Fruit fly (Drosophila melanogaster) whole organism, embryonic: ENCODE measurements around the gene Catsup.
A peak's percentile ranks its signal among the peaks of the same experiment; 100 is the strongest.

Source experiments
- Asciz ChIP-seq: fragments of 200-800 bp; sonication (Bioruptor generic); optimal IDR thresholded peaks from 2 replicates; lab custom pipeline; 2017; ENCODE audit warnings: missing biosample characterization, mild to moderate bottlenecking, missing genetic modification characterization, missing genetic modification reagents
- Blimp-1 ChIP-seq: fragments of 200-800 bp; sonication (Bioruptor generic); optimal IDR thresholded peaks from 3 replicates; lab custom pipeline; 2018; ENCODE audit warnings: missing biosample characterization, missing genetic modification characterization, mild to moderate bottlenecking, moderate library complexity, missing genetic modification reagents
- CG10462 ChIP-seq: fragments of 200-800 bp; sonication (Bioruptor generic); optimal IDR thresholded peaks from 2 replicates; lab custom pipeline; 2016; ENCODE audit warnings: missing biosample characterization, missing genetic modification characterization
- CG11247 ChIP-seq: fragments of 200-800 bp; sonication (Bioruptor generic); IDR thresholded peaks from 2 replicates; pipeline ENCODE4 v1.3.6; 2022; ENCODE audit warnings: missing biosample characterization, missing genetic modification characterization
- CG11696 ChIP-seq: fragments of 200-800 bp; sonication (Bioruptor generic); IDR thresholded peaks from 2 replicates; pipeline ENCODE4 v1.3.6; 2022; ENCODE audit warnings: missing biosample characterization, missing genetic modification characterization
- CG12104 ChIP-seq: fragments of 200-800 bp; sonication (Bioruptor generic); optimal IDR thresholded peaks from 3 replicates; lab custom pipeline; 2016; ENCODE audit warnings: missing biosample characterization, missing genetic modification characterization
- CG13424 ChIP-seq: fragments of 200-800 bp; sonication (Bioruptor generic); optimal IDR thresholded peaks from 2 replicates; lab custom pipeline; 2019; ENCODE audit warnings: missing biosample characterization, mild to moderate bottlenecking, missing genetic modification characterization, moderate library complexity
- CG14667 ChIP-seq: fragments of 200-800 bp; sonication (Bioruptor generic); IDR thresholded peaks from 2 replicates; pipeline ENCODE4 v1.3.6; 2022; ENCODE audit warnings: missing biosample characterization, missing genetic modification characterization
- CG15696 ChIP-seq: fragments of 200-800 bp; sonication (Bioruptor generic); optimal IDR thresholded peaks from 2 replicates; lab custom pipeline; 2019; ENCODE audit warnings: missing biosample characterization, mild to moderate bottlenecking, missing genetic modification characterization, moderate library complexity
- CG1602 ChIP-seq: fragments of 200-800 bp; sonication (Bioruptor generic); optimal IDR thresholded peaks from 3 replicates; lab custom pipeline; 2016; ENCODE audit warnings: missing biosample characterization, missing genetic modification characterization
- CG17912 ChIP-seq: fragments of 200-800 bp; sonication (Bioruptor generic); optimal IDR thresholded peaks from 2 replicates; lab custom pipeline; 2018; ENCODE audit warnings: missing biosample characterization, mild to moderate bottlenecking, missing genetic modification characterization
- CG3163 ChIP-seq: fragments of 200-800 bp; sonication (Bioruptor generic); optimal IDR thresholded peaks from 3 replicates; lab custom pipeline; 2016; ENCODE audit warnings: missing biosample characterization, missing genetic modification characterization
- CG3995 ChIP-seq: fragments of 200-800 bp; sonication (Bioruptor generic); optimal IDR thresholded peaks from 3 replicates; lab custom pipeline; 2016; ENCODE audit warnings: missing biosample characterization, missing genetic modification characterization
- CG5180 ChIP-seq: fragments of 200-800 bp; sonication (Bioruptor generic); optimal IDR thresholded peaks from 3 replicates; lab custom pipeline; 2017; ENCODE audit warnings: missing biosample characterization, missing genetic modification characterization, mild to moderate bottlenecking, moderate library complexity, missing genetic modification reagents
- CG6765 ChIP-seq: fragments of 200-800 bp; sonication (Bioruptor generic); optimal IDR thresholded peaks from 3 replicates; lab custom pipeline; 2017; ENCODE audit warnings: missing biosample characterization, mild to moderate bottlenecking, missing genetic modification characterization
- CG7839 ChIP-seq: fragments of 200-800 bp; sonication (Bioruptor generic); optimal IDR thresholded peaks from 3 replicates; lab custom pipeline; 2018; ENCODE audit warnings: missing biosample characterization, mild to moderate bottlenecking, missing genetic modification characterization, moderate library complexity
- Chrac-16 ChIP-seq: fragments of 200-800 bp; sonication (Bioruptor generic); optimal IDR thresholded peaks from 3 replicates; lab custom pipeline; 2016; ENCODE audit warnings: missing biosample characterization, missing genetic modification characterization
- Hmr ChIP-seq: fragments of 200-800 bp; sonication (Bioruptor generic); optimal IDR thresholded peaks from 3 replicates; lab custom pipeline; 2017; ENCODE audit warnings: mild to moderate bottlenecking, missing biosample characterization, missing genetic modification reagents, missing genetic modification characterization
- Hr78 ChIP-seq, 2 experiments: fragments of 200-800 bp in 1 of 2; fragments of >200 bp in 1 of 2; sonication (Bioruptor generic) in 1 of 2; optimal IDR thresholded peaks; 2 replicates each; lab custom pipeline; 2017 to 2019; ENCODE audit warnings: missing biosample characterization in 2 of 2, missing genetic modification characterization in 2 of 2, mild to moderate bottlenecking in 1 of 2, moderate library complexity in 1 of 2
- Max ChIP-seq: fragments of 200-800 bp; sonication (Bioruptor generic); optimal IDR thresholded peaks from 2 replicates; lab custom pipeline; 2016; ENCODE audit warnings: missing biosample characterization, mild to moderate bottlenecking, missing genetic modification characterization
- NFAT ChIP-seq: fragments of 200-800 bp; sonication (Bioruptor generic); IDR thresholded peaks from 2 replicates; pipeline ENCODE4 v1.3.6; 2022; ENCODE audit warnings: missing biosample characterization, missing genetic modification characterization
- Rx ChIP-seq: fragments of 200-800 bp; sonication (Bioruptor generic); IDR thresholded peaks from 2 replicates; pipeline ENCODE4 v1.3.6; 2022; ENCODE audit warnings: missing biosample characterization, missing genetic modification characterization
- Sin3A ChIP-seq: fragments of >200 bp; optimal IDR thresholded peaks from 2 replicates; lab custom pipeline; 2018
- Sox102F ChIP-seq: fragments of 200-800 bp; sonication (Bioruptor generic); optimal IDR thresholded peaks from 2 replicates; lab custom pipeline; 2018; ENCODE audit warnings: missing biosample characterization, mild to moderate bottlenecking, missing genetic modification characterization, moderate library complexity
- Sry-β ChIP-seq: fragments of 200-800 bp; sonication (Bioruptor generic); optimal IDR thresholded peaks from 2 replicates; lab custom pipeline; 2018; ENCODE audit warnings: missing biosample characterization, mild to moderate bottlenecking, missing genetic modification characterization, moderate library complexity
- Sry-δ ChIP-seq: fragments of 200-800 bp; sonication (Bioruptor generic); optimal IDR thresholded peaks from 2 replicates; lab custom pipeline; 2016; ENCODE audit warnings: missing biosample characterization, missing genetic modification characterization
- ab ChIP-seq: fragments of 200-800 bp; sonication (Bioruptor generic); optimal IDR thresholded peaks from 2 replicates; lab custom pipeline; 2016; ENCODE audit warnings: missing biosample characterization, missing genetic modification characterization
- abd-A ChIP-seq: fragments of 200-800 bp; sonication (Bioruptor generic); optimal IDR thresholded peaks from 3 replicates; lab custom pipeline; 2019; ENCODE audit warnings: missing biosample characterization, mild to moderate bottlenecking, missing genetic modification characterization, moderate library complexity
- al ChIP-seq: fragments of 200-800 bp; sonication (Bioruptor generic); IDR thresholded peaks from 2 replicates; pipeline ENCODE4 v1.3.6; 2022; ENCODE audit warnings: missing biosample characterization, missing genetic modification characterization
- amos ChIP-seq: fragments of 200-800 bp; sonication (Bioruptor generic); IDR thresholded peaks from 2 replicates; pipeline ENCODE4 v1.3.6; 2022; ENCODE audit warnings: missing biosample characterization, missing genetic modification characterization; ENCODE audit not compliant: partially characterized antibody
- ap ChIP-seq: fragments of 200-800 bp; sonication (Bioruptor generic); IDR thresholded peaks from 2 replicates; pipeline ENCODE4 v1.3.6; 2022; ENCODE audit warnings: missing biosample characterization, missing genetic modification characterization
- cas ChIP-seq: fragments of 200-800 bp; sonication (Bioruptor generic); IDR thresholded peaks from 2 replicates; pipeline ENCODE4 v1.3.6; 2022; ENCODE audit warnings: missing biosample characterization, missing genetic modification characterization
- crc ChIP-seq: fragments of 200-800 bp; sonication (Bioruptor generic); optimal IDR thresholded peaks from 2 replicates; lab custom pipeline; 2016; ENCODE audit warnings: missing biosample characterization, missing genetic modification characterization
- dmrt99B ChIP-seq: fragments of 200-800 bp; sonication (Bioruptor generic); optimal IDR thresholded peaks from 2 replicates; lab custom pipeline; 2018; ENCODE audit warnings: missing biosample characterization, mild to moderate bottlenecking, missing genetic modification characterization, moderate library complexity
- ewg ChIP-seq: fragments of 200-800 bp; sonication (Bioruptor generic); optimal IDR thresholded peaks from 3 replicates; lab custom pipeline; 2017; ENCODE audit warnings: mild to moderate bottlenecking, missing biosample characterization, missing genetic modification reagents, missing genetic modification characterization
- fu2 ChIP-seq: fragments of 200-800 bp; sonication (Bioruptor generic); optimal IDR thresholded peaks from 2 replicates; lab custom pipeline; 2016; ENCODE audit warnings: missing biosample characterization, missing genetic modification characterization
- her ChIP-seq: fragments of 200-800 bp; sonication (Bioruptor generic); optimal IDR thresholded peaks from 2 replicates; lab custom pipeline; 2016; ENCODE audit warnings: missing biosample characterization, missing genetic modification characterization
- jigr1 ChIP-seq: fragments of 200-800 bp; sonication (Bioruptor generic); IDR thresholded peaks from 3 replicates; pipeline ENCODE4 v1.3.6; 2022; ENCODE audit warnings: missing biosample characterization, missing genetic modification characterization
- oc ChIP-seq: fragments of 200-800 bp; sonication (Bioruptor generic); optimal IDR thresholded peaks from 2 replicates; lab custom pipeline; 2018; ENCODE audit warnings: missing biosample characterization, mild to moderate bottlenecking, missing genetic modification characterization, moderate library complexity
- odd ChIP-seq: fragments of 200-800 bp; sonication (Bioruptor generic); optimal IDR thresholded peaks from 2 replicates; lab custom pipeline; 2017; ENCODE audit warnings: missing biosample characterization, mild to moderate bottlenecking, missing genetic modification characterization
- peb ChIP-seq: fragments of 200-800 bp; sonication (Bioruptor generic); IDR thresholded peaks from 2 replicates; pipeline ENCODE4 v1.3.6; 2022; ENCODE audit warnings: missing biosample characterization, missing genetic modification characterization
- pho ChIP-seq: fragments of 200-800 bp; sonication (Bioruptor generic); optimal IDR thresholded peaks from 2 replicates; lab custom pipeline; 2016; ENCODE audit warnings: missing biosample characterization, missing genetic modification characterization
- pnt ChIP-seq: fragments of 200-800 bp; sonication (Bioruptor generic); optimal IDR thresholded peaks from 3 replicates; lab custom pipeline; 2016; ENCODE audit warnings: missing biosample characterization, missing genetic modification characterization
- sd ChIP-seq: fragments of 200-800 bp; sonication (Bioruptor generic); optimal IDR thresholded peaks from 3 replicates; lab custom pipeline; 2018; ENCODE audit warnings: missing biosample characterization, mild to moderate bottlenecking, missing genetic modification characterization, moderate library complexity
- slbo ChIP-seq: fragments of 200-800 bp; sonication (Bioruptor generic); IDR thresholded peaks from 2 replicates; pipeline ENCODE4 v1.3.6; 2022; ENCODE audit warnings: missing biosample characterization, missing genetic modification characterization
- tna ChIP-seq: fragments of 200-800 bp; sonication (Bioruptor generic); IDR thresholded peaks from 2 replicates; pipeline ENCODE4 v1.3.6; 2022; ENCODE audit warnings: missing biosample characterization, missing genetic modification characterization; ENCODE audit not compliant: partially characterized antibody
- tx ChIP-seq: fragments of 200-800 bp; sonication (Bioruptor generic); optimal IDR thresholded peaks from 2 replicates; lab custom pipeline; 2016; ENCODE audit warnings: missing biosample characterization, missing genetic modification characterization
- unpg ChIP-seq: fragments of 200-800 bp; sonication (Bioruptor generic); optimal IDR thresholded peaks from 3 replicates; lab custom pipeline; 2018; ENCODE audit warnings: missing biosample characterization, mild to moderate bottlenecking, missing genetic modification characterization, moderate library complexity
- vvl ChIP-seq: fragments of 200-800 bp; sonication (Bioruptor generic); IDR thresholded peaks from 2 replicates; pipeline ENCODE4 v1.3.6; 2022; ENCODE audit warnings: missing biosample characterization, missing genetic modification characterization
- wek ChIP-seq: fragments of 200-800 bp; sonication (Bioruptor generic); optimal IDR thresholded peaks from 3 replicates; lab custom pipeline; 2018; ENCODE audit warnings: missing biosample characterization, mild to moderate bottlenecking, missing genetic modification characterization, moderate library complexity
- zf30C ChIP-seq: fragments of 200-800 bp; sonication (Bioruptor generic); optimal IDR thresholded peaks from 3 replicates; lab custom pipeline; 2018; ENCODE audit warnings: missing biosample characterization, mild to moderate bottlenecking, missing genetic modification characterization

The Catsup gene

dm6 chr2L:19002959-19003371 lies 38.7 kb upstream of the Catsup start, which contains the start of gene CG31793 (continued):
- TF ChIP-seq oc = no peak
- peak; percentile 60 for TF ChIP-seq CG13424 (tag; lab: Kevin White, UChicago)
- 0 out of 2 replicates have a peak, but pooled peaks have one; percentile 38 for TF ChIP-seq cas (GFP tag; lab: Robert Waterston, UW)
- no peak for TF ChIP-seq CG11247
- no peak for TF ChIP-seq CG10462 (GFP tag; lab: Kevin White, UChicago)
- TF ChIP-seq unpg = peak; percentile 70
- no peak for TF ChIP-seq CG14667 (GFP tag; lab: Robert Waterston, UW)
- TF ChIP-seq Sry-δ = no peak
- no peak for TF ChIP-seq Hr78 (GFP tag; optimal IDR thresholded peaks at IDR 0.05; lab: Kevin White, UChicago)
- TF ChIP-seq pnt (GFP tag; lab: Kevin White, UChicago) = no peak
- TF ChIP-seq pho (GFP tag; lab: Kevin White, UChicago) = no peak
- no peak for TF ChIP-seq Chrac-16 (GFP tag; lab: Kevin White, UChicago)
- TF ChIP-seq ewg (GFP tag; lab: Kevin White, UChicago) = no peak
- 0 out of 2 replicates have a peak, but pooled peaks have one; percentile 27 for TF ChIP-seq CG11696 (GFP tag; lab: Robert Waterston, UW)
- no peak for TF ChIP-seq Sin3A (lab: Kevin White, UChicago)
- peak; percentile 65 for TF ChIP-seq CG7839 (tag; lab: Kevin White, UChicago)
- TF ChIP-seq slbo (GFP tag; lab: Robert Waterston, UW) = peak; percentile 47; the same call in 1 of the 2 replicates
- TF ChIP-seq ap = no peak
- TF ChIP-seq Max (GFP tag; lab: Kevin White, UChicago) = no peak
- TF ChIP-seq her (GFP tag; lab: Kevin White, UChicago) = no peak
- TF ChIP-seq CG1602 (GFP tag; lab: Kevin White, UChicago) = peak; percentile 3
- peak; percentile 39 for TF ChIP-seq Asciz (GFP tag; lab: Kevin White, UChicago)
- no peak for TF ChIP-seq amos (GFP tag; lab: Robert Waterston, UW)
- TF ChIP-seq CG15696 = no peak
- TF ChIP-seq Rx (GFP tag; lab: Robert Waterston, UW) = no peak
- TF ChIP-seq CG3163 (GFP tag; lab: Kevin White, UChicago) = no peak
- TF ChIP-seq jigr1 (GFP tag; lab: Robert Waterston, UW) = no peak
- no peak for TF ChIP-seq CG17912 (GFP tag; lab: Kevin White, UChicago)
- no peak for TF ChIP-seq abd-A (tag; lab: Kevin White, UChicago)
- no peak for TF ChIP-seq zf30C (GFP tag; lab: Kevin White, UChicago)
- TF ChIP-seq crc (GFP tag; lab: Kevin White, UChicago) = no peak
- TF ChIP-seq tna = no peak
- peak; percentile 49 for TF ChIP-seq vvl
- TF ChIP-seq sd (tag; lab: Kevin White, UChicago) = peak; percentile 34
- TF ChIP-seq Sox102F (GFP tag; lab: Kevin White, UChicago) = peak; percentile 58
- no peak for TF ChIP-seq al (GFP tag; lab: Robert Waterston, UW)
- no peak for TF ChIP-seq tx (GFP tag; lab: Kevin White, UChicago)
- TF ChIP-seq NFAT (GFP tag; lab: Robert Waterston, UW) = peak; percentile 41; the same call in 1 of the 2 replicates
- peak; percentile 10 for TF ChIP-seq CG12104 (GFP tag; lab: Kevin White, UChicago)
- no peak for TF ChIP-seq Sry-β (GFP tag; lab: Kevin White, UChicago)
- peak; percentile 58 for TF ChIP-seq dmrt99B (tag; lab: Kevin White, UChicago)
- TF ChIP-seq Hmr (GFP tag; lab: Kevin White, UChicago) = peak; percentile 72
- TF ChIP-seq CG3995 (GFP tag; lab: Kevin White, UChicago) = no peak
- no peak for TF ChIP-seq wek (GFP tag; lab: Kevin White, UChicago)
- no peak for TF ChIP-seq ab (GFP tag; lab: Kevin White, UChicago)
- no peak for TF ChIP-seq CG5180 (GFP tag; lab: Kevin White, UChicago)
- no peak for TF ChIP-seq Blimp-1 (GFP tag; lab: Kevin White, UChicago)
- peak; percentile 46 for TF ChIP-seq odd (GFP tag; lab: Kevin White, UChicago)
- TF ChIP-seq fu2 (GFP tag; lab: Kevin White, UChicago) = no peak
- TF ChIP-seq peb = no peak
- peak; percentile 13 for TF ChIP-seq CG6765 (GFP tag; lab: Kevin White, UChicago)
